Fruit fly (Drosophila melanogaster) whole organism, pupa: ENCODE results near the gene swa.

Experiments
- CG10348 ChIP-seq: fragments of 200-800 bp; sonication (Bioruptor generic); IDR thresholded peaks from 2 replicates; pipeline ENCODE4 v1.3.6; 2022; ENCODE audit warnings: missing biosample characterization, missing genetic modification characterization
- CG13204 ChIP-seq: fragments of 200-800 bp; sonication (Bioruptor generic); optimal IDR thresholded peaks from 2 replicates; lab custom pipeline; 2018; ENCODE audit warnings: missing biosample characterization, mild to moderate bottlenecking, missing genetic modification characterization, moderate library complexity
- CG17806 ChIP-seq: fragments of 200-800 bp; sonication (Bioruptor generic); optimal IDR thresholded peaks from 2 replicates; lab custom pipeline; 2018; ENCODE audit warnings: missing biosample characterization, mild to moderate bottlenecking, missing genetic modification characterization, moderate library complexity
- CG32121 ChIP-seq: fragments of 200-800 bp; sonication (Bioruptor generic); IDR thresholded peaks from 2 replicates; pipeline ENCODE4 v1.3.6; 2022; ENCODE audit warnings: missing biosample characterization, missing genetic modification characterization
- D1 ChIP-seq: fragments of 200-800 bp; sonication (Bioruptor generic); optimal IDR thresholded peaks from 2 replicates; lab custom pipeline; 2018; ENCODE audit warnings: missing biosample characterization, mild to moderate bottlenecking, missing genetic modification characterization, moderate library complexity
- EcR ChIP-seq: fragments of 200-800 bp; sonication (Bioruptor generic); optimal IDR thresholded peaks from 3 replicates; lab custom pipeline; 2019; ENCODE audit warnings: missing biosample characterization, missing genetic modification characterization, mild to moderate bottlenecking, moderate library complexity, missing genetic modification reagents
- Pif1A ChIP-seq: fragments of 200-800 bp; sonication (Bioruptor generic); optimal IDR thresholded peaks from 3 replicates; lab custom pipeline; 2016; ENCODE audit warnings: missing biosample characterization, missing genetic modification characterization
- Pif1B ChIP-seq: fragments of 200-800 bp; sonication (Bioruptor generic); optimal IDR thresholded peaks from 3 replicates; lab custom pipeline; 2016; ENCODE audit warnings: missing biosample characterization, missing genetic modification characterization
- Snoo ChIP-seq: fragments of 200-800 bp; sonication (Bioruptor generic); optimal IDR thresholded peaks from 3 replicates; lab custom pipeline; 2017; ENCODE audit warnings: missing biosample characterization, mild to moderate bottlenecking, missing genetic modification characterization, inconsistent platforms
- gl ChIP-seq: fragments of 200-800 bp; sonication (Bioruptor generic); optimal IDR thresholded peaks from 2 replicates; lab custom pipeline; 2018; ENCODE audit warnings: missing biosample characterization, mild to moderate bottlenecking, missing genetic modification characterization

- TF ChIP-seq Pif1B (GFP tag; lab: Kevin White, UChicago) = peak; percentile 92
- peak; percentile 92 for TF ChIP-seq Pif1A (GFP tag; lab: Kevin White, UChicago)
- peak; percentile 88 for TF ChIP-seq CG17806 (tag; lab: Kevin White, UChicago)
- peak; percentile 77 for TF ChIP-seq gl (tag; lab: Kevin White, UChicago)
- TF ChIP-seq EcR = peak; percentile 83
- TF ChIP-seq Snoo (tag; lab: Kevin White, UChicago) = peak; percentile 92
- peak; percentile 47; the same call in 1 of the 2 replicates for TF ChIP-seq CG10348 (GFP tag; lab: Robert Waterston, UW)
- peak; percentile 91 for TF ChIP-seq D1 (tag; lab: Kevin White, UChicago)
- peak; percentile 89 for TF ChIP-seq CG32121 (GFP tag; lab: Robert Waterston, UW)
- peak; percentile 80 for TF ChIP-seq CG13204 (GFP tag; lab: Kevin White, UChicago)
Observed at dm6 chrX:6330369-6330949, 35.0 kb downstream of the swa start, which contains the start of gene CG42240.
